Worm (Caenorhabditis elegans) whole organism, early embryonic: ENCODE data around the gene panl-2.

Source experiments
- F13C5.2 ChIP-seq: sonication (generic microtip); optimal IDR thresholded peaks from 2 replicates; lab custom pipeline; 2017; ENCODE audit warnings: mild to moderate bottlenecking, missing genetic modification characterization, inconsistent platforms, missing compliant biosample characterization
- aly-1 ChIP-seq: sonication (generic microtip); optimal IDR thresholded peaks from 2 replicates; lab custom pipeline; 2016; ENCODE audit warnings: missing genetic modification characterization, missing compliant biosample characterization
- ama-1 ChIP-seq: fragments of 150-350 bp; optimal IDR thresholded peaks from 2 replicates; lab custom pipeline; 2014
- ceh-13 ChIP-seq: fragments of 200-800 bp; sonication (Bioruptor generic); optimal IDR thresholded peaks from 2 replicates; lab custom pipeline; 2018; ENCODE audit warnings: mild to moderate bottlenecking, missing genetic modification characterization, missing compliant biosample characterization
- ets-7 ChIP-seq: sonication (generic microtip); optimal IDR thresholded peaks from 2 replicates; lab custom pipeline; 2016; ENCODE audit warnings: missing genotype, missing genetic modification characterization, missing compliant biosample characterization
- hnd-1 ChIP-seq: sonication (generic microtip); optimal IDR thresholded peaks from 2 replicates; lab custom pipeline; 2016; ENCODE audit warnings: missing genetic modification characterization, missing compliant biosample characterization
- scrt-1 ChIP-seq: fragments of 200-800 bp; sonication (Bioruptor generic); IDR thresholded peaks from 2 replicates; pipeline ENCODE4 v1.3.6; 2022; ENCODE audit warnings: missing genetic modification characterization, missing compliant biosample characterization
- sea-1 ChIP-seq: fragments of 200-800 bp; sonication (Bioruptor generic); conservative IDR thresholded peaks from 2 replicates; pipeline ENCODE4 v1.3.6; 2022; ENCODE audit warnings: missing genetic modification characterization, missing compliant biosample characterization
- tbx-11 ChIP-seq: fragments of 200-800 bp; sonication (Bioruptor generic); IDR thresholded peaks from 2 replicates; pipeline ENCODE4 v1.3.6; 2022; ENCODE audit warnings: missing genetic modification characterization, missing compliant biosample characterization

DNA sequence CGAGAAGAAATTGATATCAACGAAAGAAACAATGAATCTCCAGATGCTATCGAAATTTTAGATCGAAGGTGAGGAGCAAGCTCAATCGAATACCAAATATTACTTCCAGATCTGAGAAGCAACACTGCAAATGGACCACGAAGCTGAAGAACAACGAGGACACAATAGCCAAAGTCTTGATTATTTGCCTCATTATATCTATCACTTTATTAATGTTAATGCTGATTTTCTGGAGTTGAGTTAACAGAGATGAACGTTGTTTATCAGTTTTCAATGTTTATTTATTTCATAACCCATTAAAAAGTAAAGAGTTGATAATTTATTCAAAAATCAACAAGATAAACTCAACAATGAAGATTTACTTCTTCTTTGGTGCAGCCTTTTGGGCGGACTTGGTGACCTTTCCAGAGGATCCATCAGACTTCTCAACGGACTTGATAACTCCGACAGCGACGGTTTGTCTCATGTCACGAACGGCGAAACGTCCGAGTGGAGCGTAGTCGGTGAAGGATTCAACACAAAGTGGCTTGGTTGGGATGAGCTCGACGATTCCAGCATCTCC, 1.9 kb upstream of the panl-2 start:
- TF ChIP-seq ama-1 (lab: Kevin White, UChicago) (no peak), ceh-13 (no peak), F13C5.2 (no peak), ets-7 (tag; lab: Kevin White, UChicago) (no peak), hnd-1 (tag; lab: Kevin White, UChicago) (no peak), sea-1 (GFP tag; lab: Robert Waterston, UW) (no peak), tbx-11 (GFP tag; lab: Robert Waterston, UW) (no peak), scrt-1 (GFP tag; lab: Robert Waterston, UW) (no peak), aly-1 (tag; lab: Kevin White, UChicago) (no peak)
